Fruit fly (Drosophila melanogaster): ENCODE measurements around the gene CG31213.

CG31213 gene

DNA sequence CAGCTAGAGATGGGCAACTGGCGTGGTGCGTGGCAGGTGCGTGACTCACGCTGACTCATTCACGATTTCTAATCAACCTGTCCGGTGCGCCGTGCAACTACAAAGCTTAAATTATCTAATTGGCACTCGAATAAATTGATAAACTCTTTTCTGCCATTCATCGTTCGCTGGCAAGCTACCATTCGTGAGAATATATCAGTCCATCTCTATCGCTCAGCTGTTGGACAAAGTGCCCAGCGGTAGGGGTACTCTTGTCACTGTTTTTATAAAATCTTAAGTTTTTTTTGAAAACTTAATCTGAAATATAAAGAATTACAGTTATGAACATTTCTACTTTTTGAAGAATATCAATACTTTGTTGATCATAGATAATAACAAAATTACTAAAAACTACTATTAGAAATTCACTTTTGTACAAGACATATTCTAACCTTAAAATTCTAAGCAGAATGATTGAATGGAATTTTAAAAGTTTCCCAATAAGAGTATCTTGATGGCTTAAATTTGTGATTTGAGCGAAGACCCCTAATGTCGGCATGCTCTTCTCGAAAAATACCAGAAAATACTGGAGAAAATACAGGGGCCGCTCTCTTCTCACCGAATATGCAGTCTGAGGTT, 48.6 kb downstream of the CG31213 start, which contains the start of the genes PIG-L and psidin (continued):
- TF ChIP-seq dsf (GFP tag; optimal IDR thresholded peaks at IDR 0.05; ENCODE audit: borderline replicate concordance) (peak; percentile 72), tai (GFP tag; optimal IDR thresholded peaks at IDR 0.05) (no peak), Dif (GFP tag; optimal IDR thresholded peaks at IDR 0.05; ENCODE audit: partially characterized antibody) (no peak), Hr78 (GFP tag; optimal IDR thresholded peaks at IDR 0.05) (no peak), Rel (GFP tag; optimal IDR thresholded peaks at IDR 0.05) (no peak), Rel (tag; optimal IDR thresholded peaks at IDR 0.05) (peak; percentile 35), Mio (GFP tag; optimal IDR thresholded peaks at IDR 0.05) (peak; percentile 25)

DNA sequence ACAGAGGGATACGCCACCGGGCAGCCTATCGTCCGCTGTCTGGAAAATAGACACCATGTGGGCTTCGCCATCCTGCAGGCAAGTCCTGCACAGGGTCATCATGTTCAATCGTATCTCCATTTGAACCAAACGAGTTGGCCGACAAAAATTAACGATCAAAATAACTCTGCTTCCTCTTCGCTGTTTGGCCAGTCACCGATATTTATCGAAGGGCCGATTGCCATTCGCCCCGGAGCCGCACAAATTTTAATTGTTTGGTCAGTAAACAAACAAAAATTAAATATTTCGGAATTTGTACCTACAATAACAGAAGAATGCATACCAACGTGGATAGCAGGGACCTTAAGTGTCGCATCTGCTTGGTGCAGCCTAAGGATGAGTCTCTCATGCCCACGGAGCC, 55.1 kb downstream of the CG31213 start, which contains the start of the genes CG4424 and CG4854:
TSS of gene CG4424 (minus strand) at position 200 of the 400 bp plus-strand sequence.
TSS of gene CG4854 (plus strand) at position 218 of the 400 bp plus-strand sequence.
- TF ChIP-seq sv (GFP tag; optimal IDR thresholded peaks at IDR 0.05): no peak
- no peak for TF ChIP-seq Myc (optimal IDR thresholded peaks at IDR 0.05)
- no peak for TF ChIP-seq Vsx2 (GFP tag; optimal IDR thresholded peaks at IDR 0.05; ENCODE audit: partially characterized antibody)
- TF ChIP-seq CG9705 (GFP tag; optimal IDR thresholded peaks at IDR 0.05): no peak
- TF ChIP-seq Jra (GFP tag; optimal IDR thresholded peaks at IDR 0.05): no peak
- no peak for TF ChIP-seq HLH106 (tag; optimal IDR thresholded peaks at IDR 0.05)
